Fruit fly (Drosophila melanogaster): Measurements from ENCODE around the gene Spp.

The Spp gene

dm6 chr2L:524515-524920, 19.9 kb downstream of the Spp start (continued):
- TF ChIP-seq inv (GFP tag; IDR thresholded peaks at IDR 0.05; ENCODE audit: partially characterized antibody), result no peak
- no peak for TF ChIP-seq ranshi (GFP tag; IDR thresholded peaks at IDR 0.05)
- no peak for TF ChIP-seq CG13894 (tag; optimal IDR thresholded peaks at IDR 0.05)
- peak; percentile 15 for TF ChIP-seq CG15269 (tag; optimal IDR thresholded peaks at IDR 0.05)
- TF ChIP-seq CG9437 (GFP tag; optimal IDR thresholded peaks at IDR 0.05), result no peak
- no peak for TF ChIP-seq CG12155 (GFP tag; optimal IDR thresholded peaks at IDR 0.05)

dm6 chr2L:523165-523835, 21.2 kb downstream of the Spp start:
- TF ChIP-seq CG14441 (GFP tag; IDR thresholded peaks at IDR 0.05), result no peak
- no peak for TF ChIP-seq az2 (GFP tag; optimal IDR thresholded peaks at IDR 0.05)
- TF ChIP-seq MESR4 (GFP tag; optimal IDR thresholded peaks at IDR 0.05), result peak; percentile 15
- 0 out of 2 replicates have a peak, but pooled peaks have one; percentile 32 for TF ChIP-seq aop (GFP tag; IDR thresholded peaks at IDR 0.05)
- no peak for TF ChIP-seq Aef1 (GFP tag; IDR thresholded peaks at IDR 0.05)
- peak; percentile 58 for TF ChIP-seq Xrp1 (GFP tag; IDR thresholded peaks at IDR 0.05)
- no peak for TF ChIP-seq Dref (GFP tag; IDR thresholded peaks at IDR 0.05)
- no peak for TF ChIP-seq CG17186 (GFP tag; optimal IDR thresholded peaks at IDR 0.05)
- TF ChIP-seq H2.0 (GFP tag; IDR thresholded peaks at IDR 0.05), result 0 out of 2 replicates have a peak, but pooled peaks have one; percentile 8
- no peak for TF ChIP-seq usp (GFP tag; optimal IDR thresholded peaks at IDR 0.05)
- no peak; the same call in 1 of the 2 replicates for TF ChIP-seq CG14014 (GFP tag; IDR thresholded peaks at IDR 0.05)
- no peak for TF ChIP-seq Myb (GFP tag; optimal IDR thresholded peaks at IDR 0.05)
- TF ChIP-seq CG7556 (GFP tag; optimal IDR thresholded peaks at IDR 0.05), result no peak
- peak; percentile 53 for TF ChIP-seq ewg (GFP tag; optimal IDR thresholded peaks at IDR 0.05)
- peak in 1 of 2 experiments; percentile 39 for TF ChIP-seq bsh (GFP tag; optimal IDR thresholded peaks at IDR 0.05)
- TF ChIP-seq pb (GFP tag; optimal IDR thresholded peaks at IDR 0.05), result peak; percentile 32
- no peak for TF ChIP-seq kah (GFP tag; optimal IDR thresholded peaks at IDR 0.05)
- TF ChIP-seq E2f1 (GFP tag; IDR thresholded peaks at IDR 0.05), result 0 out of 2 replicates have a peak, but pooled peaks have one; percentile 18
- peak; percentile 9 for TF ChIP-seq CG33213 (GFP tag; optimal IDR thresholded peaks at IDR 0.05)
- TF ChIP-seq Gug (GFP tag; IDR thresholded peaks at IDR 0.05), result no peak; the same call in 3 of the 4 replicates
- peak; percentile 16 for TF ChIP-seq CG13296 (GFP tag; optimal IDR thresholded peaks at IDR 0.05)
- peak; percentile 78; the same call in 2 of the 3 replicates for TF ChIP-seq ci (GFP tag; IDR thresholded peaks at IDR 0.05)
- peak; percentile 16 for TF ChIP-seq CG6765 (GFP tag; optimal IDR thresholded peaks at IDR 0.05)
- TF ChIP-seq gfzf (GFP tag; optimal IDR thresholded peaks at IDR 0.05), result no peak
- TF ChIP-seq zfh1 (GFP tag; IDR thresholded peaks at IDR 0.05), result peak; percentile 59; the same call in 2 of the 3 replicates
- TF ChIP-seq Jarid2 (GFP tag; optimal IDR thresholded peaks at IDR 0.05), result peak; percentile 98
- no peak for TF ChIP-seq CG5245 (GFP tag; optimal IDR thresholded peaks at IDR 0.05)
- TF ChIP-seq CG10147 (GFP tag; optimal IDR thresholded peaks at IDR 0.05), result peak; percentile 36
- no peak for TF ChIP-seq CG4328 (GFP tag; optimal IDR thresholded peaks at IDR 0.05)
- TF ChIP-seq Scr (GFP tag; IDR thresholded peaks at IDR 0.05; ENCODE audit: partially characterized antibody), result peak; percentile 50
- TF ChIP-seq CG8089 (GFP tag; optimal IDR thresholded peaks at IDR 0.05), result no peak
- TF ChIP-seq Opbp (GFP tag; IDR thresholded peaks at IDR 0.05; ENCODE audit: partially characterized antibody), result peak; percentile 72; the same call in 2 of the 3 replicates
- no peak for TF ChIP-seq CG11093 (GFP tag; IDR thresholded peaks at IDR 0.05)
- no peak for TF ChIP-seq lov (optimal IDR thresholded peaks at IDR 0.05)
- 0 out of 3 replicates have a peak, but pooled peaks have one; percentile 13 for TF ChIP-seq lov (GFP tag; IDR thresholded peaks at IDR 0.05)
- TF ChIP-seq Hr39 (optimal IDR thresholded peaks at IDR 0.05), result no peak
- TF ChIP-seq fu2 (GFP tag; optimal IDR thresholded peaks at IDR 0.05), result no peak
- TF ChIP-seq br (optimal IDR thresholded peaks at IDR 0.05), result no peak
- peak; percentile 46 for TF ChIP-seq CG7987 (GFP tag; optimal IDR thresholded peaks at IDR 0.05)
- no peak for TF ChIP-seq CG17568 (GFP tag; optimal IDR thresholded peaks at IDR 0.05)
- TF ChIP-seq CG7963 (GFP tag; IDR thresholded peaks at IDR 0.05; ENCODE audit: partially characterized antibody), result no peak
- peak; percentile 26 for TF ChIP-seq CG12219 (GFP tag; optimal IDR thresholded peaks at IDR 0.05)
- TF ChIP-seq CG7271 (tag; optimal IDR thresholded peaks at IDR 0.05), result peak; percentile 21

All from whole organism, embryonic.